Worm (Caenorhabditis elegans): ENCODE data around the gene K06H6.5.

- no peak for TF ChIP-seq snu-23 (GFP tag; optimal IDR thresholded peaks at IDR 0.05)
- no peak for TF ChIP-seq dpl-1 (GFP tag; optimal IDR thresholded peaks at IDR 0.05)
- no peak for TF ChIP-seq ces-1 (GFP tag; optimal IDR thresholded peaks at IDR 0.05)
- no peak for TF ChIP-seq ama-1 (optimal IDR thresholded peaks at IDR 0.05)
- no peak for TF ChIP-seq rnt-1 (tag; optimal IDR thresholded peaks at IDR 0.05)
- TF ChIP-seq lin-39 (tag; optimal IDR thresholded peaks at IDR 0.05) = no peak
Measured at ce11 chrV:592959-593358, 16.8 kb downstream of the K06H6.5 start, which contains the start of gene ZK488.5.

Data from whole organism, L1 larva.